Worm (Caenorhabditis elegans) whole organism, early embryonic: Measurements from ENCODE around the gene F12F6.7.

ENCODE experiments used
- B0310.2 ChIP-seq: sonication (generic microtip); optimal IDR thresholded peaks from 2 replicates; lab custom pipeline; 2016; ENCODE audit warnings: mild to moderate bottlenecking, missing genetic modification characterization, missing compliant biosample characterization
- F13C5.2 ChIP-seq: sonication (generic microtip); optimal IDR thresholded peaks from 2 replicates; lab custom pipeline; 2017; ENCODE audit warnings: mild to moderate bottlenecking, missing genetic modification characterization, inconsistent platforms, missing compliant biosample characterization
- aly-1 ChIP-seq: sonication (generic microtip); optimal IDR thresholded peaks from 2 replicates; lab custom pipeline; 2016; ENCODE audit warnings: missing genetic modification characterization, missing compliant biosample characterization
- ama-1 ChIP-seq: fragments of 150-350 bp; optimal IDR thresholded peaks from 2 replicates; lab custom pipeline; 2014
- ceh-13 ChIP-seq: fragments of 200-800 bp; sonication (Bioruptor generic); optimal IDR thresholded peaks from 2 replicates; lab custom pipeline; 2018; ENCODE audit warnings: mild to moderate bottlenecking, missing genetic modification characterization, missing compliant biosample characterization
- ceh-36 ChIP-seq: sonication (generic microtip); optimal IDR thresholded peaks from 2 replicates; lab custom pipeline; 2016; ENCODE audit warnings: missing genetic modification characterization, inconsistent platforms, missing compliant biosample characterization
- ets-7 ChIP-seq: sonication (generic microtip); optimal IDR thresholded peaks from 2 replicates; lab custom pipeline; 2016; ENCODE audit warnings: missing genotype, missing genetic modification characterization, missing compliant biosample characterization
- flt-1 ChIP-seq: fragments of 200-800 bp; sonication (Bioruptor generic); IDR thresholded peaks from 2 replicates; pipeline ENCODE4 v1.3.6; 2022; ENCODE audit warnings: missing genetic modification characterization, missing compliant biosample characterization
- hmbx-1 ChIP-seq: sonication (generic microtip); optimal IDR thresholded peaks from 2 replicates; lab custom pipeline; 2016; ENCODE audit warnings: mild to moderate bottlenecking, missing genetic modification characterization, missing compliant biosample characterization
- hmg-4 ChIP-seq: fragments of 200-800 bp; sonication (Bioruptor generic); optimal IDR thresholded peaks from 2 replicates; lab custom pipeline; 2018; ENCODE audit warnings: mild to moderate bottlenecking, missing genetic modification characterization, missing compliant biosample characterization
- hnd-1 ChIP-seq: sonication (generic microtip); optimal IDR thresholded peaks from 2 replicates; lab custom pipeline; 2016; ENCODE audit warnings: missing genetic modification characterization, missing compliant biosample characterization
- pes-1 ChIP-seq: fragments of 200-800 bp; sonication (Bioruptor generic); IDR thresholded peaks from 2 replicates; pipeline ENCODE4 v1.3.6; 2022; ENCODE audit warnings: missing genetic modification reagents, missing genetic modification characterization, missing compliant biosample characterization
- scrt-1 ChIP-seq: fragments of 200-800 bp; sonication (Bioruptor generic); IDR thresholded peaks from 2 replicates; pipeline ENCODE4 v1.3.6; 2022; ENCODE audit warnings: missing genetic modification characterization, missing compliant biosample characterization
- sea-1 ChIP-seq: fragments of 200-800 bp; sonication (Bioruptor generic); conservative IDR thresholded peaks from 2 replicates; pipeline ENCODE4 v1.3.6; 2022; ENCODE audit warnings: missing genetic modification characterization, missing compliant biosample characterization
- tbx-11 ChIP-seq: fragments of 200-800 bp; sonication (Bioruptor generic); IDR thresholded peaks from 2 replicates; pipeline ENCODE4 v1.3.6; 2022; ENCODE audit warnings: missing genetic modification characterization, missing compliant biosample characterization
- tbx-37 ChIP-seq: fragments of 200-800 bp; sonication (Bioruptor generic); conservative IDR thresholded peaks from 2 replicates; pipeline ENCODE4 v1.3.6; 2022; ENCODE audit warnings: missing genetic modification reagents, missing genetic modification characterization, missing compliant biosample characterization
- tra-4 ChIP-seq: sonication (generic microtip); optimal IDR thresholded peaks from 2 replicates; lab custom pipeline; 2017; ENCODE audit warnings: missing genetic modification characterization, missing compliant biosample characterization

The F12F6.7 gene

DNA sequence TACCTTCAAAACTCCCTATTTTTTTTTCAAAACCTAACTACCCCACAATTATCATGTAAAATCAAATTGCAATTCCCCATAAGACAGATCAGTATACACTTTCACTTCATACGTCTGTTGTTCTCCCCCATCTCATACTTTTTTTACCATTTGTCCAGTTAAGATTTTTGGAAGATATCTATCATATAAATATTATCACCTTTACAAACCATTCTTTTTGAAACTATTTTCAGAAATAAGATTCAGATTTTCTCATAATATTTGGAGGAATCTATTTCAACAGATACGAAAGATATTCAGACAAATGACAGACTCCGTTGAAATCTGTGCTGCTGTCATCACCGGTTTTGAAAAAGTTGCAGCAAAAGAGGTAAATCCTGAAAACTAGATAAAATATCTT is 33.9 kb downstream of the F12F6.7 start, which contains the start of gene M04B2.2:
TSS of gene M04B2.2 (plus strand) at position 301 of the 400 bp plus-strand sequence.
- TF ChIP-seq flt-1 (GFP tag; lab: Robert Waterston, UW) (no peak), hnd-1 (tag; lab: Kevin White, UChicago) (no peak), sea-1 (GFP tag; lab: Robert Waterston, UW) (no peak), hmbx-1 (tag; lab: Kevin White, UChicago) (no peak), hmg-4 (GFP tag; lab: Kevin White, UChicago) (no peak), tbx-37 (GFP tag; lab: Robert Waterston, UW) (no peak)

DNA sequence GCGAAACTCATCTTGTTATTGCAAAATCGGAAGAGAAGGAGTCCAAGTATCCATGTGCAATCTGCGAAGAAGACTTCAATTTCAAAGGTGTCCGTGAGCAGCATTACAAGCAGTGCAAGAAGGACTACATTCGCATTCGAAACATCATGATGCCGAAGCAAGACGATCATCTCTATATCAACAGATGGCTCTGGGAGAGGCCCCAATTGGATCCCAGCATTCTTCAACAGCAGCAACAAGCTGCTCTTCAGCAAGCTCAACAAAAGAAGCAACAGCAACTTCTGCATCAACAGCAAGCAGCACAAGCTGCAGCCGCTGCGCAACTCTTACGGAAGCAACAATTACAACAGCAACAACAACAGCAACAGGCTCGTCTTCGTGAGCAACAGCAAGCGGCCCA is 35.4 kb downstream of the F12F6.7 start:
- no peak for TF ChIP-seq pes-1 (GFP tag; lab: Robert Waterston, UW)
- TF ChIP-seq ceh-13 = no peak
- no peak for TF ChIP-seq hnd-1 (tag; lab: Kevin White, UChicago)
- no peak for TF ChIP-seq flt-1 (GFP tag; lab: Robert Waterston, UW)
- no peak for TF ChIP-seq tbx-37 (GFP tag; lab: Robert Waterston, UW)

DNA sequence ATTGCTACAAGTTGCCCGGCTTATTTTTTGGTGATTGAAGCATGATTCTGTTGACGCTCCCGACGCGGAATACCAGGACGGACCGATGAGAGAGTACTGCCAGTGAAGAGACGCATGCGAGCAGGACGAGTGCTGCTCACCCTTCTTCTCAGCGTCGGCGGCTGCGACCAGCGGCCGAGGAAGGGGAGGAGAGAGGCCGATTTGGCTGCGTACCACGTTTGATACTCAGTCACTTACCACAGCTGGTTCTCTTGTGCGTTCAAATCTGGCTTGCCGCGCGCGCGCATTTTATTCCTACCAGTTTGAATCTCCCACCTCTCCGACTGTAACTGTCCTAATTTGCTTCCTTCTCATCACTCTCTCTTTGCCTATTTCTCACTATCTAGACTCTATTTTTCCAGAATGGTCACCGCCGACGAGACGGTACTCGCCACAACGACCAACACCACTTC is 37.4 kb downstream of the F12F6.7 start, which contains the start of gene mep-1:
TSS of gene mep-1 (plus strand) at position 402 of the 452 bp plus-strand sequence.
- TF ChIP-seq F13C5.2 (tag; lab: Kevin White, UChicago) = no peak
- no peak for TF ChIP-seq B0310.2
- TF ChIP-seq pes-1 (GFP tag; lab: Robert Waterston, UW) = peak; percentile 58

DNA sequence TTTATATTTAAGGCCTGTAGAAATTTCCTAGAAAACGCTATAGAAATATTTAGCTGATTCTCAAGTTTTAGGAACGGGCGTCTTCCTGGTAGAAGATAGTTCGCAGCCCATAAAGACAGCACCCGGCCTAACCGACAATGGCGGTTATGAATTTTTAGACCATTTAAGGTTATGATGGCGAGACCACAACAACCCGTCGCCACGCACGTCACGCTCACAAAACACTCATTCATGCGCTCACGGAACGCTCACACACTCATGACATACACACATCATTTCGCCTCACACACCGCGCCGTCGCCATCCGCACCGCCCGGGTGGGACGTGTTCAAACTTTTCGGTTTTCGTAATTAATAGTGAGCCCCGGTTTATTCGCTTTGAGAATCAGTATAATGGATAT is 37.9 kb downstream of the F12F6.7 start:
- no peak for TF ChIP-seq tbx-37 (GFP tag; lab: Robert Waterston, UW)
- TF ChIP-seq hnd-1 (tag; lab: Kevin White, UChicago) = no peak
- no peak for TF ChIP-seq F13C5.2 (tag; lab: Kevin White, UChicago)
- TF ChIP-seq hmg-4 (GFP tag; lab: Kevin White, UChicago) = no peak
- no peak for TF ChIP-seq ets-7 (tag; lab: Kevin White, UChicago)

DNA sequence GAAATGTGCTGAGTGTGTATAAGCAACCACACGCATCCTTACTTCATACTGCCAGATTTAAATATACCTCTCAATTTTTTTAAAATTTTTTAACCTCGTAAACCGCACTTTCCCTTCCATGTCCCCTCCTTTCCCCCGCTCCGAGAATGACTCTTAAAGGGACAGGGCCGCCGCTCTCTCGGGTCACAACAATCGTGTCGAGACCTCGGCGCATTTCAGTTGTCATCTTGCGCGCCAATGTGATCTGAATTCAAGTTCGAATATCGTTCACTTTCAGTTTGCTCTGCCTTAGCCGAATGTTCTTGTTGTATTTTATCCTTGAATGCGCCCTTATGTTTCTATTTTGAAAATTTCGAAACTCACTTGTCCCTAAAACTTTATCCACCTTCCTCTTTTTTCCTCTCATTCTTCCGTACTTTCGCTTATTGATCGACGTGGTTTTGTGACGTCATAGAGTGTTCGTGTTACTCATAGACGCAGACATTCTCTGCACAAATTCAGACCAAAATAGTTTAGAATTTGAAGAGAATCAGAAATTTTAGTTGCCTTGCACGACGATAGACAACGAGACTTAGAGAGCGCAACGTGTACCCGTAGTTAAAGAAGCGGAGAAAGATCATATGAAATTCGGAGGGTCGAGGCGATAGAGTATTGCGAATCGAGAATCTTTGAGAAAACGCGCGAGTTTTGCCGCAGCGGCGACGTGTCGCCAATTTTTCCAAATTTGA is 39.2 kb downstream of the F12F6.7 start:
- no peak for TF ChIP-seq B0310.2
- peak; percentile 12 for TF ChIP-seq ama-1

DNA sequence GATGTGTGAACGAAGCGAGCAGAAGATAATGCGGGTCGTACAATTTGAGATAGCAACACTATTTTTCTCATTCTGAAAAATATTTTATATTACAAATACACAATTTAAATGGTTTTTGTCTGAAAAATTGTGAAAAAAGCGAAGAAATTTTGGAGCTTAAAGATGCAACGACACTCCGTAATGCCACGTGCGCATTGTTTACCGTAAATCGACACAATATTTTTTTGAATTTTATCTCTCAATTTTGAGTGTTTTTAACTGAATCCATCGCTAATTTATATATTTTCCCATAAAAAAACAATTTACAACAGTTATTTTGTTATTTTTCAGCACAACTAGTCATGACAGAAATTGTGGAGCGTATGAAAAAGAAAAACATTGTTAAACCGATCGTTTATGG is 40.7 kb downstream of the F12F6.7 start, which contains the start of the genes M04B2.4 and gfl-1:
TSS of gene M04B2.4 (minus strand) at position 72 of the 400 bp plus-strand sequence.
TSS of gene gfl-1 (plus strand) at position 331 of the 400 bp plus-strand sequence.
- no peak for TF ChIP-seq ets-7 (tag; lab: Kevin White, UChicago)
- TF ChIP-seq aly-1 = no peak
- TF ChIP-seq F13C5.2 (tag; lab: Kevin White, UChicago) = no peak
- no peak for TF ChIP-seq ama-1
- TF ChIP-seq tra-4 (tag; lab: Kevin White, UChicago) = no peak
- no peak for TF ChIP-seq ceh-13
- no peak for TF ChIP-seq B0310.2
- no peak for TF ChIP-seq hmg-4 (GFP tag; lab: Kevin White, UChicago)
- no peak for TF ChIP-seq hnd-1 (tag; lab: Kevin White, UChicago)
- no peak for TF ChIP-seq scrt-1 (GFP tag; lab: Robert Waterston, UW)
- TF ChIP-seq flt-1 (GFP tag; lab: Robert Waterston, UW) = no peak
- no peak for TF ChIP-seq pes-1 (GFP tag; lab: Robert Waterston, UW)
- no peak for TF ChIP-seq tbx-37 (GFP tag; lab: Robert Waterston, UW)
- TF ChIP-seq sea-1 (GFP tag; lab: Robert Waterston, UW) = no peak
- TF ChIP-seq tbx-11 (GFP tag; lab: Robert Waterston, UW) = no peak
- no peak for TF ChIP-seq ceh-36

DNA sequence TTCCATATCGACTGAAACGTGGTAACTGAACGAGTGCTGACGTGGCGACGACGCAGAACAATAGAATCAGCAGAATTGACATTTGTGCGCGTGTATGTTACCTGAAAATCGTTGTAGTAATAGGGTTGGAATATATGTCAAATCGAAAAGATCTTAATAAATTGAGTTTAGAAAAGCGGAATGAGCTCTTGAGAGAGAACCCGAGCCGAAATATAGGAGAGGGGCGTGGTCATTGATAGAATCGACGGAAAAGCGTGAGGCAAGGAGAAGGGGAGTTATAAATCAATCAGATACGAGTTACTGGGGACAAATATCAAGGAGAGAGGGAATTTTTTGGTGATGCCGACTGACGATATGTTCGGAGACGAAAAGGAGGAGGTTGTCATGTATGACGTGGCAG is 51.0 kb downstream of the F12F6.7 start, which contains the start of gene M04B2.6:
TSS of gene M04B2.6 (minus strand) at position 101 of the 400 bp plus-strand sequence.
- no peak for TF ChIP-seq sea-1 (GFP tag; lab: Robert Waterston, UW)
- TF ChIP-seq F13C5.2 (tag; lab: Kevin White, UChicago) = no peak
- no peak for TF ChIP-seq aly-1
